Fruit fly (Drosophila melanogaster) whole organism: ENCODE results near the gene Polr3A.

Experiments
- pan ChIP-seq: fragments of >200 bp; optimal IDR thresholded peaks from 2 replicates; lab custom pipeline; 2017
- psq ChIP-seq: fragments of >200 bp; optimal IDR thresholded peaks from 2 replicates; lab custom pipeline; 2017

dm6 chrX:15804790-15805189, 42.0 kb downstream of the Polr3A start:
- no peak for TF ChIP-seq psq
- TF ChIP-seq pan (lab: Kevin White, UChicago), result no peak
